Worm (Caenorhabditis elegans) whole organism, L2 larva: ENCODE results near the gene T06E6.15.

Experiments used
- ZK546.5 ChIP-seq: sonication (generic microtip); optimal IDR thresholded peaks from 2 replicates; lab custom pipeline; 2017; ENCODE audit warnings: missing biosample characterization, missing genetic modification characterization
- fos-1 ChIP-seq: fragments of 150-350 bp; optimal IDR thresholded peaks from 2 replicates; lab custom pipeline; 2014; ENCODE audit warnings: missing biosample characterization, missing genetic modification characterization
- sem-4 ChIP-seq: fragments of 150-350 bp; optimal IDR thresholded peaks from 2 replicates; lab custom pipeline; 2014; ENCODE audit warnings: missing biosample characterization, missing genetic modification reagents, missing genetic modification characterization

DNA sequence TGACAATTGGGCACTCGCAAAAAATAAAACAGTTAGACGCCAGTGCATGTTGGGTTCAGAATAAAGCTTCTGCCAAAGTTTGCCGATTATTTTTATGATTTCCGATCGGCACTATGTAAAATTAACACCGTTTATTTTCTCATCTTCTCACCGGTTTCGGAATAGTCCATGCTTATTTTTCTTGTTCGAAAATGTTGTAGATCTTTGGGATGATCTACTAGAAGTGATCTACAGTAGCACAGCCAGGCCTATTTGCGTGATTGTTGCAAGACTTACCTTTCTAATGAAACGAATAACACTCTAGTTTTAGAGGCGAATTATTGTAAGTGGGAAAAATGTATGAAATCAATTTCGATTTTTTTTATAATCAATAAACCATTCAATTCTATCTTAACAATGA lies 49.0 kb downstream of the T06E6.15 start, which contains the start of gene clec-231:
- no peak for TF ChIP-seq fos-1 (tag; lab: Kevin White, UChicago)
- no peak for TF ChIP-seq ZK546.5 (tag; lab: Kevin White, UChicago)
- TF ChIP-seq sem-4, result no peak
